Worm (Caenorhabditis elegans) whole organism, L1 larva: ENCODE data around the gene pqn-29.

Experiments used
- C34B4.2 ChIP-seq: sonication (generic microtip); optimal IDR thresholded peaks from 2 replicates; lab custom pipeline; 2017; ENCODE audit warnings: mild to moderate bottlenecking, missing genetic modification characterization, missing compliant biosample characterization
- F16B12.6 ChIP-seq: fragments of 150-350 bp; optimal IDR thresholded peaks from 2 replicates; lab custom pipeline; 2014; ENCODE audit warnings: missing biosample characterization, missing genetic modification characterization
- Y116A8C.19 ChIP-seq: sonication (generic microtip); optimal IDR thresholded peaks from 2 replicates; lab custom pipeline; 2016; ENCODE audit warnings: missing compliant biosample characterization, missing genetic modification characterization, borderline replicate concordance
- alr-1 ChIP-seq: fragments of 200-800 bp; sonication (Bioruptor generic); optimal IDR thresholded peaks from 2 replicates; lab custom pipeline; 2018; ENCODE audit warnings: borderline replicate concordance, mild to moderate bottlenecking, missing genetic modification characterization, missing compliant biosample characterization
- ama-1 ChIP-seq: fragments of 150-350 bp; optimal IDR thresholded peaks from 2 replicates; lab custom pipeline; 2014
- blmp-1 ChIP-seq: fragments of 150-350 bp; optimal IDR thresholded peaks from 2 replicates; lab custom pipeline; 2014; ENCODE audit warnings: missing biosample characterization, missing genetic modification characterization
- ceh-63 ChIP-seq: fragments of 200-800 bp; sonication (Bioruptor generic); optimal IDR thresholded peaks from 2 replicates; lab custom pipeline; 2018; ENCODE audit warnings: mild to moderate bottlenecking, missing genetic modification characterization, missing compliant biosample characterization
- ces-1 ChIP-seq: fragments of 150-350 bp; optimal IDR thresholded peaks from 2 replicates; lab custom pipeline; 2014; ENCODE audit warnings: missing biosample characterization, missing genetic modification reagents, missing genetic modification characterization
- dpl-1 ChIP-seq, 3 experiments: fragments of 150-350 bp in 2 of 3; sonication (generic microtip) in 1 of 3; optimal IDR thresholded peaks; 2 replicates each; lab custom pipeline; 2014 to 2017; ENCODE audit warnings: missing biosample characterization in 3 of 3, missing genetic modification characterization in 3 of 3, missing genetic modification reagents in 3 of 3
- efl-3 ChIP-seq: fragments of 200-800 bp; sonication (Bioruptor generic); optimal IDR thresholded peaks from 2 replicates; lab custom pipeline; 2018; ENCODE audit warnings: mild to moderate bottlenecking, missing genetic modification characterization, missing compliant biosample characterization
- egl-27 ChIP-seq, 2 experiments: fragments of 150-350 bp in 1 of 2; sonication (generic microtip); optimal IDR thresholded peaks; 3 replicates each; lab custom pipeline; 2017 to 2018; ENCODE audit warnings: missing biosample characterization in 2 of 2, missing genetic modification characterization in 2 of 2, missing genetic modification reagents in 2 of 2
- ets-5 ChIP-seq: fragments of 200-800 bp; sonication (Bioruptor generic); IDR thresholded peaks from 2 replicates; pipeline ENCODE4 v1.3.6; 2022; ENCODE audit warnings: missing genetic modification characterization, missing compliant biosample characterization
- fkh-4 ChIP-seq: sonication (generic microtip); optimal IDR thresholded peaks from 2 replicates; lab custom pipeline; 2016; ENCODE audit warnings: missing compliant biosample characterization, missing genetic modification characterization, borderline replicate concordance
- fos-1 ChIP-seq: fragments of 150-350 bp; optimal IDR thresholded peaks from 2 replicates; lab custom pipeline; 2014; ENCODE audit warnings: missing biosample characterization, missing genetic modification characterization
- hlh-17 ChIP-seq: fragments of 200-800 bp; sonication (Bioruptor generic); optimal IDR thresholded peaks from 2 replicates; lab custom pipeline; 2018; ENCODE audit warnings: missing genetic modification characterization, mild to moderate bottlenecking, missing compliant biosample characterization, moderate library complexity, borderline replicate concordance
- irx-1 ChIP-seq: sonication (generic microtip); optimal IDR thresholded peaks from 2 replicates; lab custom pipeline; 2016; ENCODE audit warnings: missing genetic modification characterization, missing compliant biosample characterization
- isw-1 ChIP-seq: fragments of 200-800 bp; sonication (Bioruptor generic); IDR thresholded peaks from 2 replicates; pipeline ENCODE4 v1.3.6; 2022; ENCODE audit warnings: missing genetic modification characterization, missing compliant biosample characterization
- jun-1 ChIP-seq: fragments of 150-350 bp; optimal IDR thresholded peaks from 2 replicates; lab custom pipeline; 2014; ENCODE audit warnings: missing biosample characterization, missing genetic modification reagents, missing genetic modification characterization
- lin-13 ChIP-seq: fragments of 150-350 bp; optimal IDR thresholded peaks from 2 replicates; lab custom pipeline; 2014; ENCODE audit warnings: missing biosample characterization, missing genetic modification reagents, missing genetic modification characterization
- lin-14 ChIP-seq: fragments of 200-800 bp; sonication (Bioruptor generic); optimal IDR thresholded peaks from 2 replicates; lab custom pipeline; 2018; ENCODE audit warnings: mild to moderate bottlenecking, missing genetic modification characterization, moderate library complexity, missing compliant biosample characterization
- lin-35 ChIP-seq, 2 experiments: fragments of 150-350 bp; optimal IDR thresholded peaks; 2 replicates each; lab custom pipeline; 2014; ENCODE audit warnings: missing biosample characterization in 2 of 2, missing genetic modification characterization in 2 of 2, missing genetic modification reagents in 2 of 2
- lin-39 ChIP-seq: fragments of 150-350 bp; optimal IDR thresholded peaks from 2 replicates; lab custom pipeline; 2014; ENCODE audit warnings: missing biosample characterization, missing genetic modification reagents, missing genetic modification characterization
- lsy-2 ChIP-seq, 2 experiments: fragments of 150-350 bp; optimal IDR thresholded peaks; 2 replicates each; lab custom pipeline; 2014; ENCODE audit warnings: missing biosample characterization in 2 of 2, missing genetic modification characterization in 2 of 2
- mab-9 ChIP-seq: fragments of 200-800 bp; sonication (Bioruptor generic); IDR thresholded peaks from 2 replicates; pipeline ENCODE4 v1.3.6; 2022; ENCODE audit warnings: missing genetic modification reagents, missing genetic modification characterization, missing compliant biosample characterization
- mef-2 ChIP-seq: fragments of 150-350 bp; optimal IDR thresholded peaks from 2 replicates; lab custom pipeline; 2014; ENCODE audit warnings: missing biosample characterization, missing genetic modification characterization
- nhr-12 ChIP-seq: sonication (generic microtip); optimal IDR thresholded peaks from 2 replicates; lab custom pipeline; 2017; ENCODE audit warnings: missing biosample characterization, missing genetic modification characterization
- nhr-19 ChIP-seq: fragments of 200-800 bp; sonication (Bioruptor generic); conservative IDR thresholded peaks from 2 replicates; pipeline ENCODE4 v1.3.6; 2022; ENCODE audit warnings: missing genetic modification characterization, missing compliant biosample characterization
- nhr-20 ChIP-seq: sonication (generic microtip); optimal IDR thresholded peaks from 2 replicates; lab custom pipeline; 2016; ENCODE audit warnings: mild to moderate bottlenecking, missing genetic modification characterization, missing compliant biosample characterization
- nhr-47 ChIP-seq: sonication (generic microtip); optimal IDR thresholded peaks from 2 replicates; lab custom pipeline; 2016; ENCODE audit warnings: mild to moderate bottlenecking, missing genetic modification characterization, moderate library complexity, missing compliant biosample characterization
- nhr-71 ChIP-seq: sonication (generic microtip); optimal IDR thresholded peaks from 2 replicates; lab custom pipeline; 2016; ENCODE audit warnings: mild to moderate bottlenecking, missing genetic modification characterization, moderate library complexity, missing compliant biosample characterization
- nhr-76 ChIP-seq: sonication (generic microtip); optimal IDR thresholded peaks from 2 replicates; lab custom pipeline; 2017; ENCODE audit warnings: missing biosample characterization, missing genetic modification characterization
- nhr-77 ChIP-seq: fragments of 150-350 bp; optimal IDR thresholded peaks from 2 replicates; lab custom pipeline; 2014; ENCODE audit warnings: missing biosample characterization, missing genetic modification characterization
- pag-3 ChIP-seq: sonication (generic microtip); optimal IDR thresholded peaks from 2 replicates; lab custom pipeline; 2017; ENCODE audit warnings: missing genetic modification characterization, mild to moderate bottlenecking, missing compliant biosample characterization, antibody characterized with exemption, borderline replicate concordance; ENCODE audit not compliant: insufficient read depth
- pqm-1 ChIP-seq: sonication (generic microtip); optimal IDR thresholded peaks from 3 replicates; lab custom pipeline; 2017; ENCODE audit warnings: missing biosample characterization, missing genetic modification characterization
- snpc-4 ChIP-seq: fragments of 150-350 bp; optimal IDR thresholded peaks from 2 replicates; lab custom pipeline; 2014; ENCODE audit warnings: missing biosample characterization, missing genetic modification characterization
- snu-23 ChIP-seq: sonication (generic microtip); optimal IDR thresholded peaks from 2 replicates; lab custom pipeline; 2016; ENCODE audit warnings: missing genetic modification characterization, missing compliant biosample characterization
- sptf-1 ChIP-seq: fragments of 150-350 bp; optimal IDR thresholded peaks from 2 replicates; lab custom pipeline; 2014; ENCODE audit warnings: missing biosample characterization, missing genetic modification characterization
- swsn-7 ChIP-seq: sonication (generic microtip); optimal IDR thresholded peaks from 2 replicates; lab custom pipeline; 2016; ENCODE audit warnings: missing genetic modification characterization, missing compliant biosample characterization
- tbx-2 ChIP-seq: sonication (generic microtip); optimal IDR thresholded peaks from 2 replicates; lab custom pipeline; 2016; ENCODE audit warnings: missing genetic modification characterization, missing compliant biosample characterization
- unc-130 ChIP-seq: fragments of 150-350 bp; optimal IDR thresholded peaks from 2 replicates; lab custom pipeline; 2017; ENCODE audit warnings: missing biosample characterization, missing genetic modification characterization, inconsistent platforms
- unc-30 ChIP-seq: sonication (generic microtip); optimal IDR thresholded peaks from 2 replicates; lab custom pipeline; 2017; ENCODE audit warnings: missing biosample characterization, missing genetic modification characterization
- unc-62 ChIP-seq: fragments of 150-350 bp; optimal IDR thresholded peaks from 2 replicates; lab custom pipeline; 2014; ENCODE audit warnings: missing biosample characterization, missing genetic modification reagents, missing genetic modification characterization
- unc-86 ChIP-seq: sonication (generic microtip); optimal IDR thresholded peaks from 2 replicates; lab custom pipeline; 2016; ENCODE audit warnings: missing genetic modification characterization, missing compliant biosample characterization
- vab-15 ChIP-seq: sonication (generic microtip); optimal IDR thresholded peaks from 2 replicates; lab custom pipeline; 2017; ENCODE audit warnings: missing genotype, mild to moderate bottlenecking, missing genetic modification characterization, missing compliant biosample characterization
- xbp-1 ChIP-seq: sonication (generic microtip); optimal IDR thresholded peaks from 2 replicates; lab custom pipeline; 2016; ENCODE audit warnings: missing genetic modification characterization, missing compliant biosample characterization
- zag-1 ChIP-seq: fragments of 150-350 bp; optimal IDR thresholded peaks from 2 replicates; lab custom pipeline; 2014; ENCODE audit warnings: missing biosample characterization, missing genetic modification characterization
- ztf-11 ChIP-seq, 2 experiments: sonication (generic microtip); optimal IDR thresholded peaks; 2 replicates each; lab custom pipeline; 2016 to 2017; ENCODE audit warnings: missing genetic modification characterization in 2 of 2, missing biosample characterization in 1 of 2, missing compliant biosample characterization in 1 of 2

pqn-29 gene

DNA sequence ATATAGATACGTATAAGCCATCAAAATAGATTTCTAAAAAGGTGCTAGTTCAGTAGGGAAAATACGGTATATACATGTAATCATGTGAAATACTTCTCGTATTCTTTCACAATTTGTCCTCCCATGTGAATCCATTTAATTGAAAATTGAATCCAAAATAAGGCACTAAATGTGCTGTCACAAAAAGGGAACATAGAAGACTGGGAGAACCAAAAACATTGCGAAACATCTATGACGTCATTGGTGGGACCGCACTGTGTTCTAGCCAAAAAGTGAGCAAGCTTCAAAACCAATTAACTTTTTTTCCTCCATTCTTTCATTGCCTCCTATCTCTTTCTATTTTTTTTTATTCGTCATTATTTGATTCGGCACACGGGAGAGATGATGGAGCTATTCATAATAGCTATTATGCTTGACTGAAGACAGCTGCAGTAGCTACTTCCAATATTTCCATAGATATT, 12.3 kb upstream of the pqn-29 start, which contains the start of gene cdka-1:
Gene cdka-1 (plus strand): TSS at position 411 of the 461 bp plus-strand sequence.
- TF ChIP-seq nhr-12 = no peak
- peak; percentile 65 for TF ChIP-seq lin-14 (GFP tag; lab: Kevin White, UChicago)
- peak in 1 of 2 experiments; percentile 11 for TF ChIP-seq lsy-2 (tag; optimal IDR thresholded peaks at IDR 0.05; lab: Kevin White, UChicago)
- TF ChIP-seq, all 84 proteins: peak for 2

DNA sequence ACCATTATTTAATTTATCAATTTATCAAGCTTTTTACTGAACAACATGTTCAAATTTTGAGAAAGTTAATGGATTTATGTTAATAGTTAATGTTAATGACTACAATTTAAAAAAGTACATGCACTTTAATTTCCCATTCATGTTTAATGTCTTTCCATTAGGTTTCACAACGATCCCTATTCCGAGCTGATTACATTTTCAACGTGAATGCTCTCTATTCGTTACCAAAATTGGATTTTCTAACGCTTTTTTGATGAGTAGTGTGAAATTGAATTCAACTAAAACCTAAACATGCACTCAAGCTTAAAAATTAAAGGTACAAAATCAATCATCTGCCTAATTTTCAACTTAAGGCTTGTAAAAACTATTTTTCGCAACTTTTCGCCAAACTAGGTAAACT, 11.2 kb upstream of the pqn-29 start:
- TF ChIP-seq vab-15 (no peak), ces-1 (GFP tag; lab: Kevin White, UChicago) (peak; percentile 40), lin-14 (GFP tag; lab: Kevin White, UChicago) (peak; percentile 47)

DNA sequence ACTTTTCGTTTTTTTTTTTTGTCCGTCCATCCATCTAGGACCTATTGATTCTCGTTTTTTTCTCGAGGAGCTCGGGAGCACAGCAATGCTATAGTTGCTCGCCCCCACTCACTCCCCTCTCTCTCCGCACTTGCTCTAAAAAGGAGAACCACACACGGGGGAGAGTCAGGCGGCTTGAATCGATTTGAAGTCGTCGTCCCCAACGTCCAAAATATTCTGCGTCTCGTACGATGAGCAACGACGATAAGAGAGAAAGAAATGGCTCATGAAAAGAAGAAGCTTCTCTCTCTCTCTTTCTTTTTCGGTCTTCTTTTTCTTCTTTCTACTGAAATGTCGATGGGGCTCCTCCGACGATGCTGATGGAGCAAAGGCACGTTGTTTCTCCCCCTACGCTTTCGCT, 10.3 kb upstream of the pqn-29 start:
- no peak for TF ChIP-seq jun-1 (tag; lab: Kevin White, UChicago)
- 0 out of 2 replicates have a peak, but pooled peaks have one; percentile 8 for TF ChIP-seq mab-9 (GFP tag; lab: Robert Waterston, UW)
- peak in 1 of 2 experiments; percentile 65 for TF ChIP-seq lsy-2 (tag; optimal IDR thresholded peaks at IDR 0.05; lab: Kevin White, UChicago)
- no peak for TF ChIP-seq Y116A8C.19
- no peak for TF ChIP-seq ets-5
- TF ChIP-seq nhr-71 (tag; lab: Kevin White, UChicago) = peak; percentile 62
- TF ChIP-seq unc-62 (GFP tag; lab: Kevin White, UChicago) = no peak
- peak; percentile 53 for TF ChIP-seq swsn-7 (tag; lab: Kevin White, UChicago)
- TF ChIP-seq unc-30 = no peak
- no peak for TF ChIP-seq pqm-1 (tag; lab: Kevin White, UChicago)
- no peak for TF ChIP-seq unc-130 (tag; lab: Kevin White, UChicago)
- TF ChIP-seq F16B12.6 = no peak
- TF ChIP-seq nhr-20 (tag; lab: Kevin White, UChicago) = no peak
- no peak for TF ChIP-seq pag-3 (tag; lab: Kevin White, UChicago)
- no peak for TF ChIP-seq sptf-1 (tag; lab: Kevin White, UChicago)
- TF ChIP-seq irx-1 (tag; lab: Kevin White, UChicago) = peak; percentile 35
- TF ChIP-seq efl-3 (GFP tag; lab: Kevin White, UChicago) = no peak
- no peak for TF ChIP-seq C34B4.2 (tag; lab: Kevin White, UChicago)
- TF ChIP-seq mef-2 (tag; lab: Kevin White, UChicago) = no peak
- TF ChIP-seq lin-39 (tag; lab: Kevin White, UChicago) = no peak
- peak; percentile 58 for TF ChIP-seq snu-23 (GFP tag; lab: Kevin White, UChicago)
- no peak for TF ChIP-seq fkh-4 (tag; lab: Kevin White, UChicago)
- peak in 1 of 2 experiments; percentile 53 for TF ChIP-seq lin-35 (GFP tag; optimal IDR thresholded peaks at IDR 0.05; lab: Kevin White, UChicago)
- TF ChIP-seq ces-1 (GFP tag; lab: Kevin White, UChicago) = no peak
- no peak for TF ChIP-seq vab-15
- TF ChIP-seq isw-1 = peak; percentile 36
- TF ChIP-seq lin-14 (GFP tag; lab: Kevin White, UChicago) = peak; percentile 92
- no peak for TF ChIP-seq ztf-11 (tag; optimal IDR thresholded peaks at IDR 0.05; lab: Kevin White, UChicago)
- peak; percentile 67 for TF ChIP-seq nhr-47 (tag; lab: Kevin White, UChicago)
- peak; percentile 64 for TF ChIP-seq unc-86 (tag; lab: Kevin White, UChicago)
- no peak for TF ChIP-seq lin-13
- peak in 1 of 3 experiments; percentile 8 for TF ChIP-seq dpl-1 (GFP tag; optimal IDR thresholded peaks at IDR 0.05; lab: Kevin White, UChicago)
- TF ChIP-seq ceh-63 = peak; percentile 25
- TF ChIP-seq zag-1 (tag; lab: Kevin White, UChicago) = no peak
- TF ChIP-seq alr-1 = no peak
- TF ChIP-seq nhr-76 (tag; lab: Kevin White, UChicago) = no peak
- TF ChIP-seq egl-27 (tag; optimal IDR thresholded peaks at IDR 0.05; lab: Kevin White, UChicago) = no peak
- no peak for TF ChIP-seq hlh-17 (GFP tag; lab: Kevin White, UChicago)
- no peak for TF ChIP-seq snpc-4 (tag; lab: Kevin White, UChicago)
- no peak for TF ChIP-seq nhr-77 (tag; lab: Kevin White, UChicago)
- TF ChIP-seq xbp-1 (tag; lab: Kevin White, UChicago) = peak; percentile 29
- TF ChIP-seq ama-1 (lab: Kevin White, UChicago) = no peak
- peak; percentile 62 for TF ChIP-seq tbx-2 (tag; lab: Kevin White, UChicago)
- no peak for TF ChIP-seq blmp-1 (tag; lab: Kevin White, UChicago)
- TF ChIP-seq nhr-19 (GFP tag; lab: Robert Waterston, UW) = 0 out of 2 replicates have a peak, but pooled peaks have one; percentile 3
- TF ChIP-seq fos-1 = no peak
